Fruit fly (Drosophila melanogaster): ENCODE data around the gene Scamp.

DNA sequence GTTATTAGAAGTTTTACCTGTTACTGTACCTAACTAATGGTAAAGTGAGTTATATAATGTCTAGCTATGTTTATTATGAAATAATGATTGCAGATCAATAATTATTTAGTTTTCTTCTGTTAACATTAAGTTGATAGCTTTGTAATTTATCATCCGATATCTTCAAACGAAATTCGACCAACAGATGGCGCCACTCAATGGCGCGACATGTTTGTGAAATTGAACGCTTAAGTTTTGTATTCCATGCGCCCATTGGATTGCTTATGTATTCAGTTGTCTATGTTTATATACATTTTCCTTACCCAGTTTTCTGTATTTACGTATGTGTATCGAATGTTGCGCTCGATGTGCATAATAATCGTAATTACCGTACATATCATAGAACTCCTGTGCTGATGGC lies 40.8 kb upstream of the Scamp start:
- TF ChIP-seq psq (optimal IDR thresholded peaks at IDR 0.05) (no peak), usp (GFP tag; optimal IDR thresholded peaks at IDR 0.05) (no peak), CG8478 (optimal IDR thresholded peaks at IDR 0.05) (no peak), pan (optimal IDR thresholded peaks at IDR 0.05) (no peak), Dll (optimal IDR thresholded peaks at IDR 0.05) (no peak)

All from whole organism.